Worm (Caenorhabditis elegans): ENCODE results near the gene Y69A2AR.22.

DNA sequence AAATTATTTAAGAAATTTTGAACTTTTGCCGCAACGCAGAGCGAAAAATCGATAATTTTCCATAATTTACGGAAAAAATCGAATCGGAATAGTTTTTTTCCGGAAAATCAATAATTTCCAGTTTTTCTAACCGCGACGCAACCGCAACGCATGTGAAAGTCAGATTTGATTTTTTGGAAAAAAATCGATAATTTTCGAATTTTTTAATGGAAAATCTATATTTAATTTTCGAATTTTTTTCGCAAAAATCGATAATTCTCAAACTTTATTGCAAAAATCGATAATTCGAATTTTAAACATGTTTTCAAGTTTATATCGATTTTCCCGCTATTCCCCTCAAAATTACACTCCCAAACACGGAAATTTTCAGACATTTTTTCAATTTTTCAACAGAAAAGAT is 22.6 kb upstream of the Y69A2AR.22 start:
- TF ChIP-seq sdz-12 (GFP tag; optimal IDR thresholded peaks at IDR 0.05) (no peak), lin-1 (GFP tag; IDR thresholded peaks at IDR 0.05) (no peak), nhr-28 (tag; optimal IDR thresholded peaks at IDR 0.05) (no peak), lin-13 (GFP tag; optimal IDR thresholded peaks at IDR 0.05) (no peak), dve-1 (tag; optimal IDR thresholded peaks at IDR 0.05; ENCODE audit: insufficient read depth) (no peak), R02D3.7 (tag; optimal IDR thresholded peaks at IDR 0.05) (no peak), saeg-2 (GFP tag; IDR thresholded peaks at IDR 0.05) (no peak), lin-39 (tag; optimal IDR thresholded peaks at IDR 0.05) (no peak), jun-1 (tag; optimal IDR thresholded peaks at IDR 0.05) (no peak), ZK546.5 (tag; optimal IDR thresholded peaks at IDR 0.05) (no peak), unc-130 (GFP tag; optimal IDR thresholded peaks at IDR 0.05) (no peak)

Measured in whole organism, L4 larva.